Worm (Caenorhabditis elegans) whole organism, young adult: Measurements from ENCODE around the gene acr-20.
A peak's percentile ranks its signal among the peaks of the same experiment; 100 is the strongest.

Source experiments
- B0261.1 ChIP-seq: sonication (generic microtip); optimal IDR thresholded peaks from 2 replicates; lab custom pipeline; 2016; ENCODE audit warnings: mild to moderate bottlenecking, missing genetic modification characterization, moderate library complexity, missing compliant biosample characterization
- B0336.3 ChIP-seq: fragments of 200-800 bp; sonication (Bioruptor generic); IDR thresholded peaks from 2 replicates; pipeline ENCODE4 v1.3.6; 2022; ENCODE audit warnings: missing genetic modification characterization, missing compliant biosample characterization
- C06A6.2 ChIP-seq: fragments of 200-800 bp; sonication (Bioruptor generic); conservative IDR thresholded peaks from 2 replicates; pipeline ENCODE4 v1.3.6; 2022; ENCODE audit warnings: missing genetic modification characterization, missing compliant biosample characterization
- C17E4.6 ChIP-seq: fragments of 200-800 bp; sonication (Bioruptor generic); IDR thresholded peaks from 2 replicates; pipeline ENCODE4 v1.3.6; 2022; ENCODE audit warnings: missing genetic modification reagents, missing genetic modification characterization, missing compliant biosample characterization
- F10E7.11 ChIP-seq: sonication (generic microtip); optimal IDR thresholded peaks from 2 replicates; lab custom pipeline; 2017; ENCODE audit warnings: mild to moderate bottlenecking, missing genetic modification characterization, moderate library complexity, missing compliant biosample characterization
- F23B12.7 ChIP-seq: sonication (generic microtip); optimal IDR thresholded peaks from 2 replicates; lab custom pipeline; 2017; ENCODE audit warnings: missing genetic modification characterization, mild to moderate bottlenecking, missing compliant biosample characterization, antibody characterized with exemption, moderate library complexity; ENCODE audit not compliant: insufficient read depth
- F33H1.4 ChIP-seq: fragments of 200-800 bp; sonication (Bioruptor generic); IDR thresholded peaks from 2 replicates; pipeline ENCODE4 v1.3.6; 2022; ENCODE audit warnings: missing genetic modification reagents, missing genetic modification characterization, missing compliant biosample characterization
- F37B4.10 ChIP-seq: fragments of 200-800 bp; sonication (Bioruptor generic); IDR thresholded peaks from 2 replicates; pipeline ENCODE4 v1.3.6; 2022; ENCODE audit warnings: missing genetic modification characterization, missing compliant biosample characterization
- F39B2.1 ChIP-seq: fragments of 200-800 bp; sonication (Bioruptor generic); IDR thresholded peaks from 2 replicates; pipeline ENCODE4 v1.3.6; 2022; ENCODE audit warnings: missing genetic modification reagents, missing genetic modification characterization, missing compliant biosample characterization
- F49E8.2 ChIP-seq: sonication (generic microtip); optimal IDR thresholded peaks from 3 replicates; lab custom pipeline; 2017; ENCODE audit warnings: missing genetic modification characterization, mild to moderate bottlenecking, missing compliant biosample characterization, antibody characterized with exemption, moderate library complexity; ENCODE audit not compliant: insufficient read depth
- F57A8.1 ChIP-seq: fragments of 200-800 bp; sonication (Bioruptor generic); optimal IDR thresholded peaks from 2 replicates; lab custom pipeline; 2018; ENCODE audit warnings: mild to moderate bottlenecking, missing genetic modification characterization, moderate library complexity, missing compliant biosample characterization
- K11D2.4 ChIP-seq: fragments of 200-800 bp; sonication (Bioruptor generic); IDR thresholded peaks from 2 replicates; pipeline ENCODE4 v1.3.6; 2022; ENCODE audit warnings: missing genetic modification reagents, missing genetic modification characterization, missing compliant biosample characterization
- T26A5.8 ChIP-seq: sonication (generic microtip); optimal IDR thresholded peaks from 2 replicates; lab custom pipeline; 2016; ENCODE audit warnings: missing genetic modification characterization, missing compliant biosample characterization
- Y53F4B.3 ChIP-seq: fragments of 200-800 bp; sonication (Bioruptor generic); IDR thresholded peaks from 2 replicates; pipeline ENCODE4 v1.3.6; 2022; ENCODE audit warnings: missing genetic modification reagents, missing genetic modification characterization, missing compliant biosample characterization
- Y56A3A.18 ChIP-seq: fragments of 200-800 bp; sonication (Bioruptor generic); IDR thresholded peaks from 2 replicates; pipeline ENCODE4 v1.3.6; 2022; ENCODE audit warnings: missing genetic modification reagents, missing genetic modification characterization, missing compliant biosample characterization
- Y95B8A.8 ChIP-seq: fragments of 200-800 bp; sonication (Bioruptor generic); IDR thresholded peaks from 2 replicates; pipeline ENCODE4 v1.3.6; 2022; ENCODE audit warnings: missing genetic modification reagents, missing genetic modification characterization, missing compliant biosample characterization
- akir-1 ChIP-seq: fragments of 200-800 bp; sonication (Bioruptor generic); optimal IDR thresholded peaks from 2 replicates; lab custom pipeline; 2018; ENCODE audit warnings: mild to moderate bottlenecking, missing genetic modification characterization, moderate library complexity, missing compliant biosample characterization
- aptf-3 ChIP-seq: fragments of 200-800 bp; sonication (Bioruptor generic); IDR thresholded peaks from 2 replicates; pipeline ENCODE4 v1.3.6; 2022; ENCODE audit warnings: missing genetic modification characterization, missing compliant biosample characterization
- attf-5 ChIP-seq: fragments of 200-800 bp; sonication (Bioruptor generic); optimal IDR thresholded peaks from 2 replicates; lab custom pipeline; 2018; ENCODE audit warnings: mild to moderate bottlenecking, missing genetic modification characterization, missing compliant biosample characterization
- bed-1 ChIP-seq: fragments of 200-800 bp; sonication (Bioruptor generic); IDR thresholded peaks from 2 replicates; pipeline ENCODE4 v1.3.6; 2022; ENCODE audit warnings: missing genetic modification reagents, missing genetic modification characterization, missing compliant biosample characterization
- bed-2 ChIP-seq: fragments of 200-800 bp; sonication (Bioruptor generic); IDR thresholded peaks from 2 replicates; pipeline ENCODE4 v1.3.6; 2022; ENCODE audit warnings: missing genetic modification reagents, missing genetic modification characterization, missing compliant biosample characterization
- ccch-3 ChIP-seq: fragments of 200-800 bp; sonication (Bioruptor generic); optimal IDR thresholded peaks from 2 replicates; lab custom pipeline; 2018; ENCODE audit warnings: mild to moderate bottlenecking, missing genetic modification characterization, missing compliant biosample characterization
- cebp-1 ChIP-seq, 2 experiments: fragments of 200-800 bp in 1 of 2; sonication (Bioruptor generic) in 1 of 2; sonication (generic microtip) in 1 of 2; IDR thresholded peaks in 1 of 2; optimal IDR thresholded peaks in 1 of 2; 2 replicates each; pipeline versions ENCODE4 v1.3.6 to Lab custom; 2017 to 2022; ENCODE audit warnings: missing compliant biosample characterization in 2 of 2, missing genetic modification characterization in 2 of 2, mild to moderate bottlenecking in 1 of 2, missing genetic modification reagents in 1 of 2, moderate library complexity in 1 of 2
- cebp-2 ChIP-seq: fragments of 200-800 bp; sonication (Bioruptor generic); IDR thresholded peaks from 2 replicates; pipeline ENCODE4 v1.3.6; 2022; ENCODE audit warnings: missing genetic modification characterization, missing compliant biosample characterization
- ceh-100 ChIP-seq: fragments of 200-800 bp; sonication (Bioruptor generic); IDR thresholded peaks from 2 replicates; pipeline ENCODE4 v1.3.6; 2022; ENCODE audit warnings: missing genetic modification reagents, missing genetic modification characterization, missing compliant biosample characterization
- dox-1 ChIP-seq: fragments of 200-800 bp; sonication (Bioruptor generic); IDR thresholded peaks from 2 replicates; pipeline ENCODE4 v1.3.6; 2022; ENCODE audit warnings: missing genetic modification reagents, missing genetic modification characterization, missing compliant biosample characterization
- egrh-3 ChIP-seq: fragments of 200-800 bp; sonication (Bioruptor generic); IDR thresholded peaks from 2 replicates; pipeline ENCODE4 v1.3.6; 2022; ENCODE audit warnings: missing genetic modification reagents, missing genetic modification characterization, missing compliant biosample characterization
- ekl-4 ChIP-seq: fragments of 200-800 bp; sonication (Bioruptor generic); IDR thresholded peaks from 2 replicates; pipeline ENCODE4 v1.3.6; 2022; ENCODE audit warnings: missing genetic modification reagents, missing genetic modification characterization, missing compliant biosample characterization
- let-526 ChIP-seq: fragments of 200-800 bp; sonication (Bioruptor generic); IDR thresholded peaks from 2 replicates; pipeline ENCODE4 v1.3.6; 2022; ENCODE audit warnings: missing genetic modification reagents, missing genetic modification characterization, missing compliant biosample characterization
- lin-35 ChIP-seq, 3 experiments: fragments of 150-350 bp in 2 of 3; sonication (generic microtip) in 1 of 3; optimal IDR thresholded peaks; 2 replicates each; lab custom pipeline; 2014 to 2018; ENCODE audit warnings: missing biosample characterization in 3 of 3, missing genetic modification characterization in 3 of 3, missing genetic modification reagents in 3 of 3
- lin-40 ChIP-seq: sonication (generic microtip); optimal IDR thresholded peaks from 2 replicates; lab custom pipeline; 2016; ENCODE audit warnings: missing genetic modification characterization, mild to moderate bottlenecking, missing compliant biosample characterization, missing genotype, missing genetic modification reagents
- madf-6 ChIP-seq: fragments of 200-800 bp; sonication (Bioruptor generic); IDR thresholded peaks from 2 replicates; pipeline ENCODE4 v1.3.6; 2022; ENCODE audit warnings: missing genetic modification reagents, missing genetic modification characterization, missing compliant biosample characterization
- nfya-1 ChIP-seq: sonication (generic microtip); optimal IDR thresholded peaks from 2 replicates; lab custom pipeline; 2017; ENCODE audit warnings: antibody characterized with exemption, missing compliant biosample characterization, missing genetic modification characterization, borderline replicate concordance; ENCODE audit not compliant: insufficient read depth
- nhr-120 ChIP-seq: fragments of 200-800 bp; sonication (Bioruptor generic); IDR thresholded peaks from 2 replicates; pipeline ENCODE4 v1.3.6; 2022; ENCODE audit warnings: missing genetic modification characterization, missing compliant biosample characterization
- nhr-179 ChIP-seq: sonication (generic microtip); optimal IDR thresholded peaks from 2 replicates; lab custom pipeline; 2016; ENCODE audit warnings: mild to moderate bottlenecking, missing genetic modification characterization, missing compliant biosample characterization
- nhr-90 ChIP-seq: sonication (generic microtip); optimal IDR thresholded peaks from 2 replicates; lab custom pipeline; 2016; ENCODE audit warnings: missing genotype, mild to moderate bottlenecking, missing genetic modification characterization, missing compliant biosample characterization
- snpc-3.4 ChIP-seq: sonication (generic microtip); optimal IDR thresholded peaks from 2 replicates; lab custom pipeline; 2017; ENCODE audit warnings: missing genetic modification characterization, mild to moderate bottlenecking, missing compliant biosample characterization, antibody characterized with exemption, moderate library complexity, missing genotype, missing genetic modification reagents
- snpc-4 ChIP-seq, 5 experiments: fragments of 150-350 bp in 1 of 5; sonication (generic microtip) in 4 of 5; optimal IDR thresholded peaks; 2 replicates each; lab custom pipeline; 2014 to 2018; ENCODE audit warnings: missing genetic modification characterization in 5 of 5, missing biosample characterization in 3 of 5, antibody characterized with exemption in 2 of 5, mild to moderate bottlenecking in 2 of 5, missing compliant biosample characterization in 2 of 5, missing genotype in 2 of 5, moderate library complexity in 2 of 5, missing genetic modification reagents in 1 of 5
- sptf-2 ChIP-seq: fragments of 200-800 bp; sonication (Bioruptor generic); optimal IDR thresholded peaks from 2 replicates; lab custom pipeline; 2018; ENCODE audit warnings: mild to moderate bottlenecking, missing genetic modification characterization, missing compliant biosample characterization
- tbp1 ChIP-seq: fragments of 200-800 bp; sonication (Bioruptor generic); optimal IDR thresholded peaks from 2 replicates; lab custom pipeline; 2018; ENCODE audit warnings: mild to moderate bottlenecking, missing genetic modification characterization, missing compliant biosample characterization
- tbx-9 ChIP-seq: sonication (generic microtip); optimal IDR thresholded peaks from 2 replicates; lab custom pipeline; 2016; ENCODE audit warnings: borderline replicate concordance, missing genetic modification characterization, inconsistent platforms, missing compliant biosample characterization
- unc-130 ChIP-seq: sonication (generic microtip); optimal IDR thresholded peaks from 2 replicates; lab custom pipeline; 2016; ENCODE audit warnings: missing genetic modification reagents, missing genetic modification characterization, missing compliant biosample characterization
- ztf-25 ChIP-seq: fragments of 200-800 bp; sonication (Bioruptor generic); IDR thresholded peaks from 2 replicates; pipeline ENCODE4 v1.3.6; 2022; ENCODE audit warnings: missing genetic modification reagents, missing genetic modification characterization, missing compliant biosample characterization
- ztf-3 ChIP-seq: fragments of 200-800 bp; sonication (Bioruptor generic); optimal IDR thresholded peaks from 2 replicates; lab custom pipeline; 2018; ENCODE audit warnings: mild to moderate bottlenecking, missing genetic modification characterization, missing compliant biosample characterization

The acr-20 gene

ce11 chrII:14399595-14399994 lies 21.9 kb upstream of the acr-20 start (continued):
- TF ChIP-seq cebp-2 (GFP tag; lab: Robert Waterston, UW) (no peak), F37B4.10 (GFP tag; lab: Robert Waterston, UW) (no peak), F33H1.4 (peak; percentile 34; the same call in 1 of the 2 replicates), akir-1 (no peak), nhr-179 (tag; lab: Kevin White, UChicago) (no peak), snpc-4 (GFP tag; optimal IDR thresholded peaks at IDR 0.05; lab: Kevin White, UChicago) (no peak), snpc-4 (tag; optimal IDR thresholded peaks at IDR 0.05; lab: Kevin White, UChicago) (peak; percentile 45 to 65 (median 51)), bed-1 (GFP tag; lab: Robert Waterston, UW) (no peak), tbx-9 (tag; lab: Kevin White, UChicago) (no peak), Y53F4B.3 (GFP tag; lab: Robert Waterston, UW) (no peak), ztf-25 (no peak), nfya-1 (no peak), F49E8.2 (tag; lab: Kevin White, UChicago) (no peak), F10E7.11 (tag; lab: Kevin White, UChicago) (no peak), B0336.3 (GFP tag; lab: Robert Waterston, UW) (0 out of 2 replicates have a peak, but pooled peaks have one; percentile 26), B0261.1 (tag; lab: Kevin White, UChicago) (no peak), T26A5.8 (tag; lab: Kevin White, UChicago) (no peak), lin-35 (GFP tag; optimal IDR thresholded peaks at IDR 0.05; lab: Kevin White, UChicago) (peak in 1 of 3 experiments; percentile 87), nhr-120 (GFP tag; lab: Robert Waterston, UW) (no peak), dox-1 (peak; percentile 36; the same call in 1 of the 2 replicates), madf-6 (GFP tag; lab: Robert Waterston, UW) (no peak), tbp1 (GFP tag; lab: Kevin White, UChicago) (peak; percentile 3), ztf-3 (GFP tag; lab: Kevin White, UChicago) (no peak), cebp-1 (GFP tag; IDR thresholded peaks at IDR 0.05; lab: Robert Waterston, UW) (peak; percentile 29; the same call in 1 of the 2 replicates), cebp-1 (tag; optimal IDR thresholded peaks at IDR 0.05; lab: Kevin White, UChicago) (peak; percentile 84), F39B2.1 (GFP tag; lab: Robert Waterston, UW) (no peak), aptf-3 (GFP tag; lab: Robert Waterston, UW) (no peak), ccch-3 (GFP tag; lab: Kevin White, UChicago) (no peak), bed-2 (GFP tag; lab: Robert Waterston, UW) (no peak), attf-5 (GFP tag; lab: Kevin White, UChicago) (peak; percentile 94), snpc-3.4 (tag; lab: Kevin White, UChicago) (peak; percentile 15), F23B12.7 (tag; lab: Kevin White, UChicago) (peak; percentile 56), C17E4.6 (no peak), ceh-100 (GFP tag; lab: Robert Waterston, UW) (no peak), unc-130 (GFP tag; lab: Kevin White, UChicago) (no peak), nhr-90 (tag; lab: Kevin White, UChicago) (no peak), let-526 (no peak), F57A8.1 (GFP tag; lab: Kevin White, UChicago) (no peak), lin-40 (tag; lab: Kevin White, UChicago) (peak; percentile 65), K11D2.4 (0 out of 2 replicates have a peak, but pooled peaks have one; percentile 32), Y56A3A.18 (GFP tag; lab: Robert Waterston, UW) (no peak), C06A6.2 (GFP tag; lab: Robert Waterston, UW) (no peak), sptf-2 (GFP tag; lab: Kevin White, UChicago) (no peak), egrh-3 (GFP tag; lab: Robert Waterston, UW) (no peak), Y95B8A.8 (GFP tag; lab: Robert Waterston, UW) (no peak), ekl-4 (peak; percentile 83)
